Worm (Caenorhabditis elegans): ENCODE data around the gene M03B6.5.

- TF ChIP-seq ZK546.5 (tag; optimal IDR thresholded peaks at IDR 0.05) (no peak), nhr-12 (tag; optimal IDR thresholded peaks at IDR 0.05) (no peak), zag-1 (tag; optimal IDR thresholded peaks at IDR 0.05) (no peak)
These were observed 20.3 kb upstream of the M03B6.5 start, which contains the start of gene twk-23 for ce11 chrX:13823482-13823881.

All from whole organism, L3 larva.